Fruit fly (Drosophila melanogaster) whole organism, embryonic: Measurements from ENCODE around the gene CG14854.
A peak's percentile ranks its signal among the peaks of the same experiment; 100 is the strongest.

Source experiments
- Atf-2 ChIP-seq: fragments of 200-800 bp; sonication (Bioruptor generic); optimal IDR thresholded peaks from 2 replicates; lab custom pipeline; 2016; ENCODE audit warnings: missing biosample characterization, missing genetic modification characterization
- B-H2 ChIP-seq: fragments of 200-800 bp; sonication (Bioruptor generic); optimal IDR thresholded peaks from 2 replicates; lab custom pipeline; 2018; ENCODE audit warnings: missing biosample characterization, mild to moderate bottlenecking, missing genetic modification characterization
- Bgb ChIP-seq: fragments of 200-800 bp; sonication (Bioruptor generic); IDR thresholded peaks from 2 replicates; pipeline ENCODE4 v1.3.6; 2022; ENCODE audit warnings: missing biosample characterization, missing genetic modification characterization; ENCODE audit not compliant: partially characterized antibody
- CG10267 ChIP-seq: fragments of 200-800 bp; sonication (Bioruptor generic); optimal IDR thresholded peaks from 2 replicates; lab custom pipeline; 2018; ENCODE audit warnings: missing biosample characterization, mild to moderate bottlenecking, missing genetic modification characterization, moderate library complexity
- CG10431 ChIP-seq: fragments of 200-800 bp; sonication (Bioruptor generic); optimal IDR thresholded peaks from 3 replicates; lab custom pipeline; 2018; ENCODE audit warnings: missing biosample characterization, mild to moderate bottlenecking, missing genetic modification characterization
- CG10543 ChIP-seq: fragments of 200-800 bp; sonication (Bioruptor generic); optimal IDR thresholded peaks from 3 replicates; lab custom pipeline; 2017; ENCODE audit warnings: missing biosample characterization, mild to moderate bottlenecking, missing genetic modification characterization, moderate library complexity
- CG12219 ChIP-seq: fragments of 200-800 bp; sonication (Bioruptor generic); optimal IDR thresholded peaks from 3 replicates; lab custom pipeline; 2018; ENCODE audit warnings: missing biosample characterization, mild to moderate bottlenecking, missing genetic modification characterization
- CG14014 ChIP-seq: fragments of 200-800 bp; sonication (Bioruptor generic); IDR thresholded peaks from 2 replicates; pipeline ENCODE4 v1.3.6; 2022; ENCODE audit warnings: missing biosample characterization, missing genetic modification characterization
- CG14860 ChIP-seq: fragments of 200-800 bp; sonication (Bioruptor generic); IDR thresholded peaks from 3 replicates; pipeline ENCODE4 v1.3.6; 2022; ENCODE audit warnings: missing biosample characterization, missing genetic modification characterization; ENCODE audit not compliant: partially characterized antibody
- CG15601 ChIP-seq: fragments of 200-800 bp; sonication (Bioruptor generic); optimal IDR thresholded peaks from 3 replicates; lab custom pipeline; 2019; ENCODE audit warnings: missing biosample characterization, mild to moderate bottlenecking, missing genetic modification characterization, moderate library complexity
- CG17568 ChIP-seq: fragments of 200-800 bp; sonication (Bioruptor generic); optimal IDR thresholded peaks from 2 replicates; lab custom pipeline; 2018; ENCODE audit warnings: missing biosample characterization, mild to moderate bottlenecking, missing genetic modification characterization, moderate library complexity
- CG18599 ChIP-seq: fragments of 200-800 bp; sonication (Bioruptor generic); optimal IDR thresholded peaks from 3 replicates; lab custom pipeline; 2017; ENCODE audit warnings: missing biosample characterization, missing genetic modification characterization, mild to moderate bottlenecking, moderate library complexity, missing genetic modification reagents
- CG2120 ChIP-seq: fragments of 200-800 bp; sonication (Bioruptor generic); optimal IDR thresholded peaks from 3 replicates; lab custom pipeline; 2016; ENCODE audit warnings: missing biosample characterization, missing genetic modification characterization
- CG2889 ChIP-seq: fragments of 200-800 bp; sonication (Bioruptor generic); IDR thresholded peaks from 3 replicates; pipeline ENCODE4 v1.3.6; 2022; ENCODE audit warnings: missing biosample characterization, missing genetic modification characterization
- CG31441 ChIP-seq: fragments of 200-800 bp; sonication (Bioruptor generic); IDR thresholded peaks from 2 replicates; pipeline ENCODE4 v1.3.6; 2022; ENCODE audit warnings: missing biosample characterization, missing genetic modification characterization
- CG34376 ChIP-seq: fragments of 200-800 bp; sonication (Bioruptor generic); optimal IDR thresholded peaks from 2 replicates; lab custom pipeline; 2018; ENCODE audit warnings: missing biosample characterization, mild to moderate bottlenecking, missing genetic modification characterization
- CG4617 ChIP-seq: fragments of 200-800 bp; sonication (Bioruptor generic); optimal IDR thresholded peaks from 3 replicates; lab custom pipeline; 2016; ENCODE audit warnings: missing biosample characterization, missing genetic modification characterization, borderline replicate concordance
- CG7963 ChIP-seq: fragments of 200-800 bp; sonication (Bioruptor generic); IDR thresholded peaks from 3 replicates; pipeline ENCODE4 v1.3.6; 2022; ENCODE audit warnings: missing biosample characterization, missing genetic modification characterization; ENCODE audit not compliant: partially characterized antibody
- CG9797 ChIP-seq: fragments of 200-800 bp; sonication (Bioruptor generic); optimal IDR thresholded peaks from 3 replicates; lab custom pipeline; 2018; ENCODE audit warnings: missing biosample characterization, mild to moderate bottlenecking, missing genetic modification characterization
- Doc3 ChIP-seq: fragments of 200-800 bp; sonication (Bioruptor generic); IDR thresholded peaks from 3 replicates; pipeline ENCODE4 v1.3.6; 2022; ENCODE audit warnings: missing biosample characterization, missing genetic modification characterization; ENCODE audit not compliant: partially characterized antibody
- Dref ChIP-seq: fragments of 200-800 bp; sonication (Bioruptor generic); IDR thresholded peaks from 2 replicates; pipeline ENCODE4 v1.3.6; 2022; ENCODE audit warnings: missing biosample characterization, missing genetic modification characterization
- E2f2 ChIP-seq: fragments of 200-800 bp; sonication (Bioruptor generic); IDR thresholded peaks from 2 replicates; pipeline ENCODE4 v1.3.6; 2022; ENCODE audit warnings: missing biosample characterization, missing genetic modification characterization
- Elba2 ChIP-seq: fragments of 200-800 bp; sonication (Bioruptor generic); optimal IDR thresholded peaks from 3 replicates; lab custom pipeline; 2016; ENCODE audit warnings: missing biosample characterization, missing genetic modification characterization
- Ets65A ChIP-seq: fragments of 200-800 bp; sonication (Bioruptor generic); peaks from one replicate; lab custom pipeline; 2016; ENCODE audit warnings: missing biosample characterization, missing genetic modification characterization
- Ets97D ChIP-seq: fragments of 200-800 bp; sonication (Bioruptor generic); optimal IDR thresholded peaks from 3 replicates; lab custom pipeline; 2016; ENCODE audit warnings: missing biosample characterization, missing genetic modification characterization
- Myb ChIP-seq: fragments of 200-800 bp; sonication (Bioruptor generic); optimal IDR thresholded peaks from 2 replicates; lab custom pipeline; 2016; ENCODE audit warnings: missing biosample characterization, missing genetic modification characterization
- Opbp ChIP-seq: fragments of 200-800 bp; sonication (Bioruptor generic); IDR thresholded peaks from 3 replicates; pipeline ENCODE4 v1.3.6; 2022; ENCODE audit warnings: missing biosample characterization, missing genetic modification characterization; ENCODE audit not compliant: partially characterized antibody
- Scr ChIP-seq: fragments of 200-800 bp; sonication (Bioruptor generic); IDR thresholded peaks from 2 replicates; pipeline ENCODE4 v1.3.6; 2022; ENCODE audit warnings: missing biosample characterization, missing genetic modification characterization; ENCODE audit not compliant: partially characterized antibody
- Sry-β ChIP-seq: fragments of 200-800 bp; sonication (Bioruptor generic); optimal IDR thresholded peaks from 2 replicates; lab custom pipeline; 2018; ENCODE audit warnings: missing biosample characterization, mild to moderate bottlenecking, missing genetic modification characterization, moderate library complexity
- ato ChIP-seq: fragments of 200-800 bp; sonication (Bioruptor generic); IDR thresholded peaks from 2 replicates; pipeline ENCODE4 v1.3.6; 2022; ENCODE audit warnings: missing biosample characterization, missing genetic modification characterization; ENCODE audit not compliant: partially characterized antibody
- bbx ChIP-seq: fragments of 200-800 bp; sonication (Bioruptor generic); IDR thresholded peaks from 2 replicates; pipeline ENCODE4 v1.3.6; 2022; ENCODE audit warnings: missing biosample characterization, missing genetic modification characterization; ENCODE audit not compliant: partially characterized antibody
- crp ChIP-seq, 2 experiments: fragments of 200-800 bp; sonication (Bioruptor generic); optimal IDR thresholded peaks; 2 replicates in 1 of 2; 3 replicates in 1 of 2; lab custom pipeline; 2017; ENCODE audit warnings: missing biosample characterization in 2 of 2, missing genetic modification characterization in 2 of 2, mild to moderate bottlenecking in 1 of 2, moderate library complexity in 1 of 2
- dimm ChIP-seq: fragments of 200-800 bp; sonication (Bioruptor generic); IDR thresholded peaks from 2 replicates; pipeline ENCODE4 v1.3.6; 2022; ENCODE audit warnings: missing biosample characterization, missing genetic modification characterization
- dm ChIP-seq: fragments of 200-800 bp; sonication (Bioruptor generic); optimal IDR thresholded peaks from 3 replicates; lab custom pipeline; 2016; ENCODE audit warnings: missing biosample characterization, missing genetic modification characterization
- dpn ChIP-seq, 2 experiments: fragments of 200-800 bp; sonication (Bioruptor generic); optimal IDR thresholded peaks; 3 replicates each; lab custom pipeline; 2016; ENCODE audit warnings: missing biosample characterization in 2 of 2, missing genetic modification characterization in 2 of 2
- dysf ChIP-seq: fragments of 200-800 bp; sonication (Bioruptor generic); IDR thresholded peaks from 3 replicates; pipeline ENCODE4 v1.3.6; 2022; ENCODE audit warnings: missing biosample characterization, missing genetic modification characterization
- gt ChIP-seq: fragments of 200-800 bp; sonication (Bioruptor generic); IDR thresholded peaks from 2 replicates; pipeline ENCODE4 v1.3.6; 2022; ENCODE audit warnings: missing biosample characterization, missing genetic modification characterization
- mld ChIP-seq: fragments of 200-800 bp; sonication (Bioruptor generic); IDR thresholded peaks from 3 replicates; pipeline ENCODE4 v1.3.6; 2022; ENCODE audit warnings: missing biosample characterization, missing genetic modification characterization; ENCODE audit not compliant: partially characterized antibody
- nerfin-2 ChIP-seq: fragments of 200-800 bp; sonication (Bioruptor generic); IDR thresholded peaks from 2 replicates; pipeline ENCODE4 v1.3.6; 2022; ENCODE audit warnings: missing biosample characterization, missing genetic modification characterization; ENCODE audit not compliant: partially characterized antibody
- oc ChIP-seq: fragments of 200-800 bp; sonication (Bioruptor generic); optimal IDR thresholded peaks from 2 replicates; lab custom pipeline; 2018; ENCODE audit warnings: missing biosample characterization, mild to moderate bottlenecking, missing genetic modification characterization, moderate library complexity
- otp ChIP-seq: fragments of 200-800 bp; sonication (Bioruptor generic); IDR thresholded peaks from 3 replicates; pipeline ENCODE4, ENCODE4 v1.3.6; 2022; ENCODE audit warnings: missing biosample characterization, missing genetic modification characterization
- ro ChIP-seq: fragments of 200-800 bp; sonication (Bioruptor generic); IDR thresholded peaks from 2 replicates; pipeline ENCODE4 v1.3.6; 2022; ENCODE audit warnings: missing biosample characterization, missing genetic modification characterization
- sens ChIP-seq: fragments of 200-800 bp; sonication (Bioruptor generic); peaks from one replicate; lab custom pipeline; 2016; ENCODE audit warnings: missing biosample characterization, missing genetic modification characterization
- sqz ChIP-seq: fragments of 200-800 bp; sonication (Bioruptor generic); optimal IDR thresholded peaks from 3 replicates; lab custom pipeline; 2018; ENCODE audit warnings: missing biosample characterization, mild to moderate bottlenecking, missing genetic modification characterization
- tna ChIP-seq: fragments of 200-800 bp; sonication (Bioruptor generic); IDR thresholded peaks from 2 replicates; pipeline ENCODE4 v1.3.6; 2022; ENCODE audit warnings: missing biosample characterization, missing genetic modification characterization; ENCODE audit not compliant: partially characterized antibody
- unc-4 ChIP-seq: fragments of 200-800 bp; sonication (Bioruptor generic); IDR thresholded peaks from 2 replicates; pipeline ENCODE4 v1.3.6; 2022; ENCODE audit warnings: missing biosample characterization, missing genetic modification characterization; ENCODE audit not compliant: partially characterized antibody
- vvl ChIP-seq: fragments of 200-800 bp; sonication (Bioruptor generic); IDR thresholded peaks from 2 replicates; pipeline ENCODE4 v1.3.6; 2022; ENCODE audit warnings: missing biosample characterization, missing genetic modification characterization
- wdn ChIP-seq: fragments of 200-800 bp; sonication (Bioruptor generic); IDR thresholded peaks from 2 replicates; pipeline ENCODE4 v1.3.6; 2022; ENCODE audit warnings: missing biosample characterization, missing genetic modification characterization
- zen2 ChIP-seq: fragments of 200-800 bp; sonication (Bioruptor generic); IDR thresholded peaks from 3 replicates; pipeline ENCODE4 v1.3.6; 2022; ENCODE audit warnings: missing biosample characterization, missing genetic modification characterization; ENCODE audit not compliant: partially characterized antibody

The CG14854 gene

DNA sequence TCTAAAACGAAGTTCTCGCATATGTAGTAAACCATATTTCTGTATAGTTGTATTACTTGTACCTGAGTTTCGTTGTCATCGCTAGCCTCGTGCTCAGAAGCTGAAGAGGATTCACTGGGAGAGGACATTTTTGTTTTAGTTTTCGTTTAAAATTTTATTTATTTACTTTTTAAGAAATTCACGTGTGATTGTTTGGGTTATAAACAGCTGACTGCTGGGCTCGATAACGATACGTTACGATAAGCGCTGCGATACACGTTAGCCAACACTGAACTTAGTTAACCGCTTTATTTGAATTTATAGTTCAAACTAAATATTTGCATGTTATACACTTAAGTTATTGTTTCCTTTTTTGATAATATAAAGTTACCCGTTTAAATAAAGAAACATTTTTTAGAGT, 46.4 kb downstream of the CG14854 start, which contains the start of gene CG8461 (continued):
- TF ChIP-seq zen2 (GFP tag; lab: Robert Waterston, UW): peak; percentile 62; the same call in 2 of the 3 replicates
- TF ChIP-seq ato (GFP tag; lab: Robert Waterston, UW): peak; percentile 51
- TF ChIP-seq dimm (GFP tag; lab: Robert Waterston, UW): no peak
- no peak for TF ChIP-seq vvl (GFP tag; lab: Robert Waterston, UW)
- TF ChIP-seq Myb (GFP tag; lab: Kevin White, UChicago): peak; percentile 56
- no peak for TF ChIP-seq CG14014 (GFP tag; lab: Robert Waterston, UW)
- peak; percentile 58 to 94 for TF ChIP-seq crp (GFP tag; optimal IDR thresholded peaks at IDR 0.05; lab: Kevin White, UChicago)
- TF ChIP-seq Doc3 (GFP tag; lab: Robert Waterston, UW): peak; percentile 37; the same call in 1 of the 3 replicates
- no peak for TF ChIP-seq dysf
- TF ChIP-seq Dref: peak; percentile 76
- TF ChIP-seq CG4617 (GFP tag; lab: Kevin White, UChicago): peak; percentile 15
- TF ChIP-seq B-H2 (GFP tag; lab: Kevin White, UChicago): peak; percentile 35
- TF ChIP-seq sens (GFP tag; lab: Kevin White, UChicago): peak; percentile 66
- TF ChIP-seq oc (tag; lab: Kevin White, UChicago): no peak
- TF ChIP-seq Bgb (GFP tag; lab: Robert Waterston, UW): peak; percentile 76
- no peak for TF ChIP-seq CG2889 (GFP tag; lab: Robert Waterston, UW)
- TF ChIP-seq sqz (GFP tag; lab: Kevin White, UChicago): no peak
- peak; percentile 94 for TF ChIP-seq E2f2
- TF ChIP-seq CG17568 (GFP tag; lab: Kevin White, UChicago): peak; percentile 22
- peak; percentile 61 for TF ChIP-seq Scr (GFP tag; lab: Robert Waterston, UW)
- no peak for TF ChIP-seq CG31441 (GFP tag; lab: Robert Waterston, UW)
- TF ChIP-seq CG14860 (GFP tag; lab: Robert Waterston, UW): peak; percentile 47; the same call in 2 of the 3 replicates
- TF ChIP-seq Opbp (GFP tag; lab: Robert Waterston, UW): peak; percentile 62; the same call in 2 of the 3 replicates
- no peak for TF ChIP-seq mld (GFP tag; lab: Robert Waterston, UW)
- TF ChIP-seq otp: no peak
- 0 out of 2 replicates have a peak, but pooled peaks have one; percentile 33 for TF ChIP-seq nerfin-2 (GFP tag; lab: Robert Waterston, UW)
- peak; percentile 38 for TF ChIP-seq dm (GFP tag; lab: Kevin White, UChicago)
- peak; percentile 76 for TF ChIP-seq bbx (GFP tag; lab: Robert Waterston, UW)
- peak; percentile 15 for TF ChIP-seq CG2120 (GFP tag; lab: Kevin White, UChicago)
- TF ChIP-seq gt (GFP tag; lab: Robert Waterston, UW): no peak
- no peak for TF ChIP-seq Ets65A
- TF ChIP-seq unc-4 (GFP tag; lab: Robert Waterston, UW): peak; percentile 47; the same call in 1 of the 2 replicates
- TF ChIP-seq CG12219: no peak
- peak; percentile 20 for TF ChIP-seq Ets97D (GFP tag; lab: Kevin White, UChicago)
- TF ChIP-seq CG18599 (GFP tag; lab: Kevin White, UChicago): no peak
- TF ChIP-seq Atf-2: no peak
- no peak for TF ChIP-seq CG34376 (GFP tag; lab: Kevin White, UChicago)
- TF ChIP-seq wdn (GFP tag; lab: Robert Waterston, UW): no peak
- peak; percentile 74 for TF ChIP-seq CG7963 (GFP tag; lab: Robert Waterston, UW)
- TF ChIP-seq CG9797 (GFP tag; lab: Kevin White, UChicago): no peak
- TF ChIP-seq dpn (GFP tag; optimal IDR thresholded peaks at IDR 0.05; lab: Kevin White, UChicago): no peak
- TF ChIP-seq Elba2 (GFP tag; lab: Kevin White, UChicago): no peak
- no peak for TF ChIP-seq CG10431 (GFP tag; lab: Kevin White, UChicago)
- TF ChIP-seq tna: peak; percentile 82
- no peak for TF ChIP-seq CG15601 (tag; lab: Kevin White, UChicago)
- peak; percentile 91 for TF ChIP-seq CG10267 (tag; lab: Kevin White, UChicago)
- TF ChIP-seq ro (GFP tag; lab: Robert Waterston, UW): no peak
- peak; percentile 18 for TF ChIP-seq Sry-β (GFP tag; lab: Kevin White, UChicago)
- no peak for TF ChIP-seq CG10543 (GFP tag; lab: Kevin White, UChicago)
